Fruit fly (Drosophila melanogaster) whole organism, embryonic: ENCODE data around the gene CG10347.

Experiments used
- BEAF-32 ChIP-seq: fragments of 200-800 bp; sonication (Bioruptor generic); optimal IDR thresholded peaks from 3 replicates; lab custom pipeline; 2017; ENCODE audit warnings: missing biosample characterization, missing genetic modification characterization, mild to moderate bottlenecking, moderate library complexity, missing genetic modification reagents
- CG10431 ChIP-seq: fragments of 200-800 bp; sonication (Bioruptor generic); optimal IDR thresholded peaks from 3 replicates; lab custom pipeline; 2018; ENCODE audit warnings: missing biosample characterization, mild to moderate bottlenecking, missing genetic modification characterization
- CG10462 ChIP-seq: fragments of 200-800 bp; sonication (Bioruptor generic); optimal IDR thresholded peaks from 2 replicates; lab custom pipeline; 2016; ENCODE audit warnings: missing biosample characterization, missing genetic modification characterization
- CG12155 ChIP-seq: fragments of 200-800 bp; sonication (Bioruptor generic); optimal IDR thresholded peaks from 3 replicates; lab custom pipeline; 2016; ENCODE audit warnings: missing biosample characterization, missing genetic modification characterization
- CG12744 ChIP-seq: fragments of 200-800 bp; sonication (Bioruptor generic); optimal IDR thresholded peaks from 2 replicates; lab custom pipeline; 2016; ENCODE audit warnings: missing biosample characterization, missing genetic modification characterization
- CG13287 ChIP-seq: fragments of 200-800 bp; sonication (Bioruptor generic); IDR thresholded peaks from 2 replicates; pipeline ENCODE4 v1.3.6; 2022; ENCODE audit warnings: missing biosample characterization, missing genetic modification characterization; ENCODE audit not compliant: partially characterized antibody
- CG14965 ChIP-seq: fragments of 200-800 bp; sonication (Bioruptor generic); optimal IDR thresholded peaks from 2 replicates; lab custom pipeline; 2016; ENCODE audit warnings: missing biosample characterization, missing genetic modification characterization, borderline replicate concordance
- CG15601 ChIP-seq: fragments of 200-800 bp; sonication (Bioruptor generic); optimal IDR thresholded peaks from 3 replicates; lab custom pipeline; 2019; ENCODE audit warnings: missing biosample characterization, mild to moderate bottlenecking, missing genetic modification characterization, moderate library complexity
- CG1602 ChIP-seq: fragments of 200-800 bp; sonication (Bioruptor generic); optimal IDR thresholded peaks from 3 replicates; lab custom pipeline; 2016; ENCODE audit warnings: missing biosample characterization, missing genetic modification characterization
- CG2116 ChIP-seq: fragments of 200-800 bp; sonication (Bioruptor generic); optimal IDR thresholded peaks from 3 replicates; lab custom pipeline; 2018; ENCODE audit warnings: missing biosample characterization, mild to moderate bottlenecking, missing genetic modification characterization
- CG8924 ChIP-seq: fragments of 200-800 bp; optimal IDR thresholded peaks from 3 replicates; lab custom pipeline; 2019; ENCODE audit warnings: missing biosample characterization, mild to moderate bottlenecking, missing genetic modification characterization, moderate library complexity
- CG9797 ChIP-seq: fragments of 200-800 bp; sonication (Bioruptor generic); optimal IDR thresholded peaks from 3 replicates; lab custom pipeline; 2018; ENCODE audit warnings: missing biosample characterization, mild to moderate bottlenecking, missing genetic modification characterization
- CkIIα-i1 ChIP-seq: fragments of 200-800 bp; sonication (Bioruptor generic); IDR thresholded peaks from 2 replicates; pipeline ENCODE4 v1.3.6; 2022; ENCODE audit warnings: missing biosample characterization, missing genetic modification characterization
- Dll ChIP-seq: fragments of 200-800 bp; sonication (Bioruptor generic); IDR thresholded peaks from 4 replicates; pipeline ENCODE4 v1.3.6; 2022; ENCODE audit warnings: missing biosample characterization, missing genetic modification characterization; ENCODE audit not compliant: partially characterized antibody
- E2f1 ChIP-seq: fragments of 200-800 bp; sonication (Bioruptor generic); IDR thresholded peaks from 2 replicates; pipeline ENCODE4 v1.3.6; 2022; ENCODE audit warnings: missing biosample characterization, missing genetic modification characterization
- H2.0 ChIP-seq: fragments of 200-800 bp; sonication (Bioruptor generic); IDR thresholded peaks from 2 replicates; pipeline ENCODE4 v1.3.6; 2022; ENCODE audit warnings: missing biosample characterization, missing genetic modification characterization
- HmgZ ChIP-seq: fragments of 200-800 bp; sonication (Bioruptor generic); optimal IDR thresholded peaks from 2 replicates; lab custom pipeline; 2018; ENCODE audit warnings: missing biosample characterization, mild to moderate bottlenecking, missing genetic modification characterization
- MBD-R2 ChIP-seq: fragments of 200-800 bp; sonication (Bioruptor generic); IDR thresholded peaks from 2 replicates; pipeline ENCODE4 v1.3.6; 2022; ENCODE audit warnings: missing biosample characterization, missing genetic modification characterization
- PHDP ChIP-seq: fragments of 200-800 bp; sonication (Bioruptor generic); optimal IDR thresholded peaks from 3 replicates; lab custom pipeline; 2018; ENCODE audit warnings: missing biosample characterization, mild to moderate bottlenecking, missing genetic modification characterization, moderate library complexity
- Ptx1 ChIP-seq: fragments of 200-800 bp; sonication (Bioruptor generic); IDR thresholded peaks from 2 replicates; pipeline ENCODE4 v1.3.6; 2022; ENCODE audit warnings: missing biosample characterization, missing genetic modification characterization
- Rx ChIP-seq: fragments of 200-800 bp; sonication (Bioruptor generic); IDR thresholded peaks from 2 replicates; pipeline ENCODE4 v1.3.6; 2022; ENCODE audit warnings: missing biosample characterization, missing genetic modification characterization
- ab ChIP-seq: fragments of 200-800 bp; sonication (Bioruptor generic); optimal IDR thresholded peaks from 2 replicates; lab custom pipeline; 2016; ENCODE audit warnings: missing biosample characterization, missing genetic modification characterization
- ac ChIP-seq: fragments of 200-800 bp; sonication (Bioruptor generic); optimal IDR thresholded peaks from 3 replicates; lab custom pipeline; 2017; ENCODE audit warnings: missing biosample characterization, mild to moderate bottlenecking, missing genetic modification characterization
- aop ChIP-seq: fragments of 200-800 bp; sonication (Bioruptor generic); IDR thresholded peaks from 2 replicates; pipeline ENCODE4 v1.3.6; 2022; ENCODE audit warnings: missing biosample characterization, missing genetic modification characterization
- bsh ChIP-seq, 2 experiments: fragments of 200-800 bp; sonication (Bioruptor generic); optimal IDR thresholded peaks; 2 replicates each; lab custom pipeline; 2017 to 2018; ENCODE audit warnings: mild to moderate bottlenecking in 2 of 2, missing biosample characterization in 2 of 2, missing genetic modification characterization in 2 of 2, moderate library complexity in 1 of 2
- btn ChIP-seq: fragments of 200-800 bp; sonication (Bioruptor generic); optimal IDR thresholded peaks from 2 replicates; lab custom pipeline; 2016; ENCODE audit warnings: missing biosample characterization, missing genetic modification characterization
- chif ChIP-seq, 2 experiments: fragments of 200-800 bp; sonication (Bioruptor generic); optimal IDR thresholded peaks; 3 replicates each; lab custom pipeline; 2016; ENCODE audit warnings: missing biosample characterization in 2 of 2, missing genetic modification characterization in 2 of 2
- chinmo ChIP-seq: fragments of 200-800 bp; sonication (Bioruptor generic); IDR thresholded peaks from 4 replicates; pipeline ENCODE4 v1.3.6; 2022; ENCODE audit warnings: missing biosample characterization, missing genetic modification characterization; ENCODE audit not compliant: partially characterized antibody
- crc ChIP-seq: fragments of 200-800 bp; sonication (Bioruptor generic); optimal IDR thresholded peaks from 2 replicates; lab custom pipeline; 2016; ENCODE audit warnings: missing biosample characterization, missing genetic modification characterization
- cwo ChIP-seq: fragments of 200-800 bp; sonication (Bioruptor generic); optimal IDR thresholded peaks from 3 replicates; lab custom pipeline; 2017; ENCODE audit warnings: missing biosample characterization, missing genetic modification characterization, mild to moderate bottlenecking, moderate library complexity, missing genetic modification reagents
- dpn ChIP-seq, 2 experiments: fragments of 200-800 bp; sonication (Bioruptor generic); optimal IDR thresholded peaks; 3 replicates each; lab custom pipeline; 2016; ENCODE audit warnings: missing biosample characterization in 2 of 2, missing genetic modification characterization in 2 of 2
- en ChIP-seq: fragments of 200-800 bp; sonication (Bioruptor generic); optimal IDR thresholded peaks from 2 replicates; lab custom pipeline; 2016; ENCODE audit warnings: missing biosample characterization, missing genetic modification characterization
- eve ChIP-seq, 2 experiments: fragments of >200 bp; optimal IDR thresholded peaks; 2 replicates each; lab custom pipeline; 2017; ENCODE audit warnings: missing biosample characterization in 2 of 2, missing genetic modification characterization in 2 of 2
- fd64A ChIP-seq: fragments of 200-800 bp; sonication (Bioruptor generic); optimal IDR thresholded peaks from 3 replicates; lab custom pipeline; 2018; ENCODE audit warnings: missing biosample characterization, mild to moderate bottlenecking, missing genetic modification characterization
- grau ChIP-seq: fragments of 200-800 bp; optimal IDR thresholded peaks from 3 replicates; lab custom pipeline; 2019; ENCODE audit warnings: missing biosample characterization, mild to moderate bottlenecking, missing genetic modification characterization, moderate library complexity
- hb ChIP-seq: fragments of 200-800 bp; sonication (Bioruptor generic); IDR thresholded peaks from 3 replicates; pipeline ENCODE4 v1.3.6; 2022; ENCODE audit warnings: missing biosample characterization, missing genetic modification characterization; ENCODE audit not compliant: partially characterized antibody
- inv ChIP-seq: fragments of 200-800 bp; sonication (Bioruptor generic); IDR thresholded peaks from 2 replicates; pipeline ENCODE4 v1.3.6; 2022; ENCODE audit warnings: missing biosample characterization, missing genetic modification characterization; ENCODE audit not compliant: partially characterized antibody
- jigr1 ChIP-seq: fragments of 200-800 bp; sonication (Bioruptor generic); IDR thresholded peaks from 3 replicates; pipeline ENCODE4 v1.3.6; 2022; ENCODE audit warnings: missing biosample characterization, missing genetic modification characterization
- ken ChIP-seq: fragments of 200-800 bp; sonication (Bioruptor generic); IDR thresholded peaks from 3 replicates; pipeline ENCODE4 v1.3.6; 2022; ENCODE audit warnings: missing biosample characterization, missing genetic modification characterization
- lmd ChIP-seq: fragments of 200-800 bp; sonication (Bioruptor generic); IDR thresholded peaks from 2 replicates; pipeline ENCODE4 v1.3.6; 2022; ENCODE audit warnings: missing biosample characterization, missing genetic modification characterization
- lov ChIP-seq, 2 experiments: fragments of 200-800 bp in 1 of 2; fragments of >200 bp in 1 of 2; sonication (Bioruptor generic) in 1 of 2; IDR thresholded peaks in 1 of 2; optimal IDR thresholded peaks in 1 of 2; 2 replicates in 1 of 2; 3 replicates in 1 of 2; pipeline versions ENCODE4 v1.3.6 to Lab custom; 2017 to 2022; ENCODE audit warnings: missing biosample characterization in 1 of 2, missing genetic modification characterization in 1 of 2
- mam ChIP-seq: fragments of 200-800 bp; sonication (Bioruptor generic); optimal IDR thresholded peaks from 3 replicates; lab custom pipeline; 2016; ENCODE audit warnings: missing biosample characterization, missing genetic modification characterization
- nerfin-1 ChIP-seq: fragments of 200-800 bp; sonication (Bioruptor generic); optimal IDR thresholded peaks from 3 replicates; lab custom pipeline; 2019; ENCODE audit warnings: missing biosample characterization, mild to moderate bottlenecking, missing genetic modification characterization, moderate library complexity
- nmo ChIP-seq: fragments of 200-800 bp; sonication (Bioruptor generic); optimal IDR thresholded peaks from 2 replicates; lab custom pipeline; 2018; ENCODE audit warnings: missing biosample characterization, mild to moderate bottlenecking, missing genetic modification characterization, moderate library complexity
- p53 ChIP-seq: fragments of 200-800 bp; sonication (Bioruptor generic); optimal IDR thresholded peaks from 2 replicates; lab custom pipeline; 2016; ENCODE audit warnings: missing biosample characterization, missing genetic modification characterization
- pum ChIP-seq: fragments of 200-800 bp; sonication (Bioruptor generic); optimal IDR thresholded peaks from 2 replicates; lab custom pipeline; 2016; ENCODE audit warnings: missing biosample characterization, missing genetic modification characterization
- sens-2 ChIP-seq: fragments of 200-800 bp; sonication (Bioruptor generic); IDR thresholded peaks from 2 replicates; pipeline ENCODE4 v1.3.6; 2022; ENCODE audit warnings: missing biosample characterization, missing genetic modification characterization
- sna ChIP-seq: fragments of 200-800 bp; sonication (Bioruptor generic); IDR thresholded peaks from 2 replicates; pipeline ENCODE4 v1.3.6; 2022; ENCODE audit warnings: missing biosample characterization, missing genetic modification characterization; ENCODE audit not compliant: partially characterized antibody
- vnd ChIP-seq: fragments of 200-800 bp; sonication (Bioruptor generic); IDR thresholded peaks from 3 replicates; pipeline ENCODE4 v1.3.6; 2022; ENCODE audit warnings: missing biosample characterization, missing genetic modification characterization; ENCODE audit not compliant: partially characterized antibody
- zfh2 ChIP-seq: fragments of 200-800 bp; sonication (Bioruptor generic); optimal IDR thresholded peaks from 2 replicates; lab custom pipeline; 2016; ENCODE audit warnings: missing biosample characterization, missing genetic modification characterization

The CG10347 gene

DNA sequence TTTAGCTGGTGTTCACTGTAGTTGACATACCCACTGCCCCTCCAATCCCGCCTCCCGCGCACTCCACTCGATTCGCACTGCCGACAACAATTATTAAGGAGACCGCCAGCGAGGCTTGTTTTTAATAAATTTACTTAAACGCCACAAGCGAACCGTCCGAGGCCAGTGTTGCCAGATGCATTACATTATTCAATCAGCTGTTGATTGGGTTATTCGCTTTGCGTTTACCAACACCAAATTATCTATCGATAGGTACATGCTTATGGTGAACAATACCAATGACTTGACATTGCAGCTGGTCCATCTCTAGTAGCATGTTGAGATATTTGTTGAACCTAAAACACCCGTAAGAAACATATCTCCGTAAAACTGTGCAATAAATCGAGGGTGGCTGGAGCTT, 32.2 kb upstream of the CG10347 start, which contains the start of the genes CG10353 and SelG (continued):
- TF ChIP-seq sens-2 (GFP tag; lab: Robert Waterston, UW): no peak
- peak; percentile 66 for TF ChIP-seq grau (tag; lab: Kevin White, UChicago)
- peak; percentile 86 for TF ChIP-seq BEAF-32 (GFP tag; lab: Kevin White, UChicago)
- peak; percentile 74; the same call in 2 of the 4 replicates for TF ChIP-seq chinmo (GFP tag; lab: Robert Waterston, UW)
- TF ChIP-seq CG10462 (GFP tag; lab: Kevin White, UChicago): no peak
- peak; percentile 27 for TF ChIP-seq p53 (GFP tag; lab: Kevin White, UChicago)
- peak; percentile 21 for TF ChIP-seq PHDP (tag; lab: Kevin White, UChicago)
- no peak for TF ChIP-seq CG14965 (GFP tag; lab: Kevin White, UChicago)
- TF ChIP-seq en (GFP tag; lab: Kevin White, UChicago): no peak
- peak; percentile 69 for TF ChIP-seq HmgZ (tag; lab: Kevin White, UChicago)
- peak; percentile 32 to 76 for TF ChIP-seq dpn (GFP tag; optimal IDR thresholded peaks at IDR 0.05; lab: Kevin White, UChicago)
- peak; percentile 75 for TF ChIP-seq inv (GFP tag; lab: Robert Waterston, UW)
- no peak for TF ChIP-seq CG12744 (GFP tag; lab: Kevin White, UChicago)
- TF ChIP-seq nerfin-1 (tag; lab: Kevin White, UChicago): peak; percentile 48
- no peak for TF ChIP-seq ac
- TF ChIP-seq hb (GFP tag; lab: Robert Waterston, UW): peak; percentile 75
- no peak for TF ChIP-seq cwo
- TF ChIP-seq nmo (GFP tag; lab: Kevin White, UChicago): peak; percentile 39
- TF ChIP-seq CkIIα-i1: no peak
- peak; percentile 63 for TF ChIP-seq vnd (GFP tag; lab: Robert Waterston, UW)
- TF ChIP-seq CG9797 (GFP tag; lab: Kevin White, UChicago): peak; percentile 29
- peak; percentile 18 to 26 for TF ChIP-seq chif (GFP tag; optimal IDR thresholded peaks at IDR 0.05; lab: Kevin White, UChicago)
- TF ChIP-seq CG2116 (GFP tag; lab: Kevin White, UChicago): peak; percentile 63
- peak; percentile 58 for TF ChIP-seq zfh2 (GFP tag; lab: Kevin White, UChicago)
- peak; percentile 23; the same call in 1 of the 2 replicates for TF ChIP-seq H2.0 (GFP tag; lab: Robert Waterston, UW)
- TF ChIP-seq Ptx1 (GFP tag; lab: Robert Waterston, UW): no peak
- TF ChIP-seq btn (GFP tag; lab: Kevin White, UChicago): no peak
- TF ChIP-seq CG8924 (tag; lab: Kevin White, UChicago): peak; percentile 43
- TF ChIP-seq Rx: no peak
- peak; percentile 78 for TF ChIP-seq Dll (GFP tag; lab: Robert Waterston, UW)
- TF ChIP-seq mam (GFP tag; lab: Kevin White, UChicago): peak; percentile 72
- no peak for TF ChIP-seq jigr1 (GFP tag; lab: Robert Waterston, UW)
- TF ChIP-seq CG12155 (GFP tag; lab: Kevin White, UChicago): peak; percentile 33
- peak; percentile 21 for TF ChIP-seq pum
- TF ChIP-seq CG1602 (GFP tag; lab: Kevin White, UChicago): no peak
- TF ChIP-seq, all 482 proteins: peak for 199

DNA sequence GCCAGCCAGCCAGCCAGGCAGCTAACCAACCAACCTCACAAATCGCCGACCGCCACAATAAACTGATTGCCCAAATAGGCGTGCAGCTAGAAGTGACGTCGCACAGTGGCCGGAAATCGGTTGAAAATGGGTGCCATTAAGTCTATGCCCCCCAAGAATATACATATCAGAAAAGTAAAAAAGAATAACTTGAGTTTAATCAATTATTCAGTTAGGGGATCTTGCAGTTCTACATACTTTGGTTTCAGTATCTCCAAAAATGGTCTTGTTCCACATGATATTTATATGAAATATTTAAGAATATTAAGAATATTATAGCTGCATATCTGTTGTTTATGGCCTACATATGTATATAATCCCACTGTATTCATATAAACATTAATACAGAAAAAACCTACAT, 30.6 kb upstream of the CG10347 start:
- TF ChIP-seq CG13287 (GFP tag; lab: Robert Waterston, UW) (no peak), MBD-R2 (GFP tag; lab: Robert Waterston, UW) (peak; percentile 23; the same call in 1 of the 2 replicates), E2f1 (GFP tag; lab: Robert Waterston, UW) (no peak), aop (GFP tag; lab: Robert Waterston, UW) (no peak), crc (no peak), eve (GFP tag; optimal IDR thresholded peaks at IDR 0.05; lab: Kevin White, UChicago) (no peak), lmd (GFP tag; lab: Robert Waterston, UW) (peak; percentile 50; the same call in 1 of the 2 replicates), CG15601 (tag; lab: Kevin White, UChicago) (no peak), ken (no peak), fd64A (GFP tag; lab: Kevin White, UChicago) (no peak), jigr1 (GFP tag; lab: Robert Waterston, UW) (no peak), lov (optimal IDR thresholded peaks at IDR 0.05; lab: Kevin White, UChicago) (no peak), lov (GFP tag; IDR thresholded peaks at IDR 0.05; lab: Robert Waterston, UW) (no peak), CG10431 (GFP tag; lab: Kevin White, UChicago) (no peak), ab (GFP tag; lab: Kevin White, UChicago) (no peak), sna (GFP tag; lab: Robert Waterston, UW) (no peak), sens-2 (GFP tag; lab: Robert Waterston, UW) (no peak), bsh (GFP tag; optimal IDR thresholded peaks at IDR 0.05; lab: Kevin White, UChicago) (peak in 1 of 2 experiments; percentile 31)
